Worm (Caenorhabditis elegans) whole organism, L3 larva: ENCODE data around the gene nmur-3.

ENCODE experiments used
- ceh-82 ChIP-seq: fragments of 150-350 bp; optimal IDR thresholded peaks from 2 replicates; lab custom pipeline; 2014; ENCODE audit warnings: missing biosample characterization, missing genetic modification characterization
- daf-12 ChIP-seq: fragments of 150-350 bp; optimal IDR thresholded peaks from 2 replicates; lab custom pipeline; 2014; ENCODE audit warnings: missing biosample characterization, missing genetic modification reagents, missing genetic modification characterization
- pha-4 ChIP-seq: fragments of 150-350 bp; optimal IDR thresholded peaks from 2 replicates; lab custom pipeline; 2014; ENCODE audit warnings: missing biosample characterization, missing genetic modification reagents, missing genetic modification characterization
- tbx-2 ChIP-seq: sonication (generic microtip); optimal IDR thresholded peaks from 2 replicates; lab custom pipeline; 2016; ENCODE audit warnings: mild to moderate bottlenecking, missing genetic modification characterization, missing compliant biosample characterization
- ztf-11 ChIP-seq: fragments of 150-350 bp; optimal IDR thresholded peaks from 2 replicates; lab custom pipeline; 2014; ENCODE audit warnings: missing biosample characterization, missing genetic modification characterization

ce11 chrX:4498078-4498477 lies 31.8 kb downstream of the nmur-3 start:
- TF ChIP-seq daf-12 (tag; lab: Kevin White, UChicago) (no peak), pha-4 (tag; lab: Kevin White, UChicago) (peak; percentile 76), tbx-2 (tag; lab: Kevin White, UChicago) (no peak), ztf-11 (tag; lab: Kevin White, UChicago) (no peak), ceh-82 (tag; lab: Kevin White, UChicago) (no peak)
